Fruit fly (Drosophila melanogaster) whole organism, embryonic: ENCODE results near the gene lqfR.
A peak's percentile ranks its signal among the peaks of the same experiment; 100 is the strongest.

ENCODE experiments used
- B-H1 ChIP-seq: fragments of 200-800 bp; sonication (Bioruptor generic); IDR thresholded peaks from 3 replicates; pipeline ENCODE4 v1.3.6; 2022; ENCODE audit warnings: missing biosample characterization, missing genetic modification characterization
- BtbVII ChIP-seq: fragments of 200-800 bp; sonication (Bioruptor generic); optimal IDR thresholded peaks from 3 replicates; lab custom pipeline; 2017; ENCODE audit warnings: missing biosample characterization, mild to moderate bottlenecking, missing genetic modification characterization
- CG10267 ChIP-seq: fragments of 200-800 bp; sonication (Bioruptor generic); optimal IDR thresholded peaks from 2 replicates; lab custom pipeline; 2018; ENCODE audit warnings: missing biosample characterization, mild to moderate bottlenecking, missing genetic modification characterization, moderate library complexity
- CG10654 ChIP-seq: fragments of 200-800 bp; sonication (Bioruptor generic); optimal IDR thresholded peaks from 2 replicates; lab custom pipeline; 2016; ENCODE audit warnings: missing biosample characterization, missing genetic modification characterization
- CG11504 ChIP-seq: fragments of 200-800 bp; sonication (Bioruptor generic); optimal IDR thresholded peaks from 3 replicates; lab custom pipeline; 2019; ENCODE audit warnings: missing biosample characterization, mild to moderate bottlenecking, missing genetic modification characterization, moderate library complexity
- CG12104 ChIP-seq: fragments of 200-800 bp; sonication (Bioruptor generic); optimal IDR thresholded peaks from 3 replicates; lab custom pipeline; 2016; ENCODE audit warnings: missing biosample characterization, missing genetic modification characterization
- CG13624 ChIP-seq: fragments of 200-800 bp; sonication (Bioruptor generic); optimal IDR thresholded peaks from 2 replicates; lab custom pipeline; 2016; ENCODE audit warnings: missing biosample characterization, missing genetic modification characterization
- CG13775 ChIP-seq: fragments of 200-800 bp; sonication (Bioruptor generic); optimal IDR thresholded peaks from 3 replicates; lab custom pipeline; 2017; ENCODE audit warnings: missing biosample characterization, mild to moderate bottlenecking, missing genetic modification characterization
- CG15601 ChIP-seq: fragments of 200-800 bp; sonication (Bioruptor generic); optimal IDR thresholded peaks from 3 replicates; lab custom pipeline; 2019; ENCODE audit warnings: missing biosample characterization, mild to moderate bottlenecking, missing genetic modification characterization, moderate library complexity
- CG1602 ChIP-seq: fragments of 200-800 bp; sonication (Bioruptor generic); optimal IDR thresholded peaks from 3 replicates; lab custom pipeline; 2016; ENCODE audit warnings: missing biosample characterization, missing genetic modification characterization
- CG1832 ChIP-seq: fragments of 200-800 bp; sonication (Bioruptor generic); optimal IDR thresholded peaks from 2 replicates; lab custom pipeline; 2017; ENCODE audit warnings: missing biosample characterization, mild to moderate bottlenecking, missing genetic modification characterization, inconsistent platforms
- CG18476 ChIP-seq: fragments of 200-800 bp; sonication (Bioruptor generic); optimal IDR thresholded peaks from 2 replicates; lab custom pipeline; 2016; ENCODE audit warnings: missing biosample characterization, mild to moderate bottlenecking, missing genetic modification characterization
- CG2116 ChIP-seq: fragments of 200-800 bp; sonication (Bioruptor generic); optimal IDR thresholded peaks from 3 replicates; lab custom pipeline; 2018; ENCODE audit warnings: missing biosample characterization, mild to moderate bottlenecking, missing genetic modification characterization
- CG2889 ChIP-seq: fragments of 200-800 bp; sonication (Bioruptor generic); IDR thresholded peaks from 3 replicates; pipeline ENCODE4 v1.3.6; 2022; ENCODE audit warnings: missing biosample characterization, missing genetic modification characterization
- CG6683 ChIP-seq: fragments of 200-800 bp; sonication (Bioruptor generic); optimal IDR thresholded peaks from 2 replicates; lab custom pipeline; 2017; ENCODE audit warnings: missing biosample characterization, mild to moderate bottlenecking, missing genetic modification characterization, missing genetic modification reagents
- CG7556 ChIP-seq: fragments of 200-800 bp; sonication (Bioruptor generic); optimal IDR thresholded peaks from 2 replicates; lab custom pipeline; 2017; ENCODE audit warnings: missing biosample characterization, mild to moderate bottlenecking, missing genetic modification characterization
- CG8089 ChIP-seq: fragments of 200-800 bp; sonication (Bioruptor generic); optimal IDR thresholded peaks from 3 replicates; lab custom pipeline; 2016; ENCODE audit warnings: missing biosample characterization, missing genetic modification characterization
- CG9817 ChIP-seq: fragments of 200-800 bp; sonication (Bioruptor generic); optimal IDR thresholded peaks from 2 replicates; lab custom pipeline; 2018; ENCODE audit warnings: missing biosample characterization, mild to moderate bottlenecking, missing genetic modification characterization, moderate library complexity
- Dad ChIP-seq: fragments of 200-800 bp; sonication (Bioruptor generic); optimal IDR thresholded peaks from 3 replicates; lab custom pipeline; 2016; ENCODE audit warnings: missing biosample characterization, missing genetic modification characterization
- E2f1 ChIP-seq: fragments of 200-800 bp; sonication (Bioruptor generic); IDR thresholded peaks from 2 replicates; pipeline ENCODE4 v1.3.6; 2022; ENCODE audit warnings: missing biosample characterization, missing genetic modification characterization
- E2f2 ChIP-seq: fragments of 200-800 bp; sonication (Bioruptor generic); IDR thresholded peaks from 2 replicates; pipeline ENCODE4 v1.3.6; 2022; ENCODE audit warnings: missing biosample characterization, missing genetic modification characterization
- ERR ChIP-seq: fragments of 200-800 bp; sonication (Bioruptor generic); optimal IDR thresholded peaks from 2 replicates; lab custom pipeline; 2016; ENCODE audit warnings: missing biosample characterization, missing genetic modification characterization
- Fer1 ChIP-seq: fragments of 200-800 bp; sonication (Bioruptor generic); optimal IDR thresholded peaks from 2 replicates; lab custom pipeline; 2017; ENCODE audit warnings: missing biosample characterization, mild to moderate bottlenecking, missing genetic modification characterization
- Gsc ChIP-seq: fragments of 200-800 bp; sonication (Bioruptor generic); IDR thresholded peaks from 2 replicates; pipeline ENCODE4 v1.3.6; 2022; ENCODE audit warnings: missing biosample characterization, missing genetic modification characterization
- HmgZ ChIP-seq: fragments of 200-800 bp; sonication (Bioruptor generic); optimal IDR thresholded peaks from 2 replicates; lab custom pipeline; 2018; ENCODE audit warnings: missing biosample characterization, mild to moderate bottlenecking, missing genetic modification characterization
- Hmx ChIP-seq: fragments of 200-800 bp; sonication (Bioruptor generic); optimal IDR thresholded peaks from 2 replicates; lab custom pipeline; 2016; ENCODE audit warnings: missing biosample characterization, missing genetic modification characterization
- Nf-YB ChIP-seq: fragments of 200-800 bp; sonication (Bioruptor generic); optimal IDR thresholded peaks from 3 replicates; lab custom pipeline; 2019; ENCODE audit warnings: missing biosample characterization, mild to moderate bottlenecking, missing genetic modification characterization, moderate library complexity
- NfI ChIP-seq: fragments of 200-800 bp; sonication (Bioruptor generic); optimal IDR thresholded peaks from 3 replicates; lab custom pipeline; 2018; ENCODE audit warnings: missing biosample characterization, mild to moderate bottlenecking, missing genetic modification characterization, moderate library complexity
- Ravus ChIP-seq: fragments of 200-800 bp; sonication (Bioruptor generic); IDR thresholded peaks from 2 replicates; pipeline ENCODE4 v1.3.6; 2022; ENCODE audit warnings: missing biosample characterization, missing genetic modification characterization
- Scr ChIP-seq: fragments of 200-800 bp; sonication (Bioruptor generic); IDR thresholded peaks from 2 replicates; pipeline ENCODE4 v1.3.6; 2022; ENCODE audit warnings: missing biosample characterization, missing genetic modification characterization; ENCODE audit not compliant: partially characterized antibody
- Side ChIP-seq: fragments of 200-800 bp; sonication (Bioruptor generic); optimal IDR thresholded peaks from 2 replicates; lab custom pipeline; 2016; ENCODE audit warnings: missing biosample characterization, missing genetic modification characterization
- Sox100B ChIP-seq: fragments of 200-800 bp; sonication (Bioruptor generic); optimal IDR thresholded peaks from 3 replicates; lab custom pipeline; 2018; ENCODE audit warnings: missing biosample characterization, mild to moderate bottlenecking, missing genetic modification characterization
- Sry-δ ChIP-seq: fragments of 200-800 bp; sonication (Bioruptor generic); optimal IDR thresholded peaks from 2 replicates; lab custom pipeline; 2016; ENCODE audit warnings: missing biosample characterization, missing genetic modification characterization
- abd-A ChIP-seq: fragments of 200-800 bp; sonication (Bioruptor generic); optimal IDR thresholded peaks from 3 replicates; lab custom pipeline; 2019; ENCODE audit warnings: missing biosample characterization, mild to moderate bottlenecking, missing genetic modification characterization, moderate library complexity
- ara ChIP-seq: fragments of 200-800 bp; sonication (Bioruptor generic); IDR thresholded peaks from 2 replicates; pipeline ENCODE4 v1.3.6; 2022; ENCODE audit warnings: missing biosample characterization, missing genetic modification characterization
- cad ChIP-seq: fragments of >200 bp; optimal IDR thresholded peaks from 2 replicates; lab custom pipeline; 2017; ENCODE audit warnings: missing biosample characterization, missing genetic modification characterization
- ci ChIP-seq: fragments of 200-800 bp; sonication (Bioruptor generic); IDR thresholded peaks from 3 replicates; pipeline ENCODE4 v1.3.6; 2022; ENCODE audit warnings: missing biosample characterization, missing genetic modification characterization
- gcm2 ChIP-seq: fragments of 200-800 bp; sonication (Bioruptor generic); optimal IDR thresholded peaks from 2 replicates; lab custom pipeline; 2016; ENCODE audit warnings: missing biosample characterization, missing genetic modification characterization
- h ChIP-seq: fragments of >200 bp; optimal IDR thresholded peaks from 2 replicates; lab custom pipeline; 2017
- hbn ChIP-seq: fragments of 200-800 bp; sonication (Bioruptor generic); IDR thresholded peaks from 2 replicates; pipeline ENCODE4 v1.3.6; 2022; ENCODE audit warnings: missing biosample characterization, missing genetic modification characterization; ENCODE audit not compliant: partially characterized antibody
- jigr1 ChIP-seq: fragments of 200-800 bp; sonication (Bioruptor generic); IDR thresholded peaks from 3 replicates; pipeline ENCODE4 v1.3.6; 2022; ENCODE audit warnings: missing biosample characterization, missing genetic modification characterization
- lab ChIP-seq: fragments of 200-800 bp; sonication (Bioruptor generic); optimal IDR thresholded peaks from 3 replicates; lab custom pipeline; 2017; ENCODE audit warnings: missing biosample characterization, missing genetic modification characterization, mild to moderate bottlenecking, moderate library complexity, missing genetic modification reagents
- lilli ChIP-seq: fragments of 200-800 bp; sonication (Bioruptor generic); optimal IDR thresholded peaks from 3 replicates; lab custom pipeline; 2016; ENCODE audit warnings: missing biosample characterization, missing genetic modification characterization
- mirr ChIP-seq: fragments of 200-800 bp; sonication (Bioruptor generic); optimal IDR thresholded peaks from 3 replicates; lab custom pipeline; 2018; ENCODE audit warnings: missing biosample characterization, mild to moderate bottlenecking, missing genetic modification characterization
- nmo ChIP-seq: fragments of 200-800 bp; sonication (Bioruptor generic); optimal IDR thresholded peaks from 2 replicates; lab custom pipeline; 2018; ENCODE audit warnings: missing biosample characterization, mild to moderate bottlenecking, missing genetic modification characterization, moderate library complexity
- p53 ChIP-seq: fragments of 200-800 bp; sonication (Bioruptor generic); optimal IDR thresholded peaks from 2 replicates; lab custom pipeline; 2016; ENCODE audit warnings: missing biosample characterization, missing genetic modification characterization
- sqz ChIP-seq: fragments of 200-800 bp; sonication (Bioruptor generic); optimal IDR thresholded peaks from 3 replicates; lab custom pipeline; 2018; ENCODE audit warnings: missing biosample characterization, mild to moderate bottlenecking, missing genetic modification characterization
- stwl ChIP-seq: fragments of 200-800 bp; sonication (Bioruptor generic); optimal IDR thresholded peaks from 3 replicates; lab custom pipeline; 2018; ENCODE audit warnings: missing biosample characterization, mild to moderate bottlenecking, missing genetic modification characterization, moderate library complexity
- unpg ChIP-seq: fragments of 200-800 bp; sonication (Bioruptor generic); optimal IDR thresholded peaks from 3 replicates; lab custom pipeline; 2018; ENCODE audit warnings: missing biosample characterization, mild to moderate bottlenecking, missing genetic modification characterization, moderate library complexity
- vnd ChIP-seq: fragments of 200-800 bp; sonication (Bioruptor generic); IDR thresholded peaks from 3 replicates; pipeline ENCODE4 v1.3.6; 2022; ENCODE audit warnings: missing biosample characterization, missing genetic modification characterization; ENCODE audit not compliant: partially characterized antibody
- wek ChIP-seq: fragments of 200-800 bp; sonication (Bioruptor generic); optimal IDR thresholded peaks from 3 replicates; lab custom pipeline; 2018; ENCODE audit warnings: missing biosample characterization, mild to moderate bottlenecking, missing genetic modification characterization, moderate library complexity
- yki ChIP-seq: fragments of >200 bp; optimal IDR thresholded peaks from 3 replicates; lab custom pipeline; 2018

lqfR gene

DNA sequence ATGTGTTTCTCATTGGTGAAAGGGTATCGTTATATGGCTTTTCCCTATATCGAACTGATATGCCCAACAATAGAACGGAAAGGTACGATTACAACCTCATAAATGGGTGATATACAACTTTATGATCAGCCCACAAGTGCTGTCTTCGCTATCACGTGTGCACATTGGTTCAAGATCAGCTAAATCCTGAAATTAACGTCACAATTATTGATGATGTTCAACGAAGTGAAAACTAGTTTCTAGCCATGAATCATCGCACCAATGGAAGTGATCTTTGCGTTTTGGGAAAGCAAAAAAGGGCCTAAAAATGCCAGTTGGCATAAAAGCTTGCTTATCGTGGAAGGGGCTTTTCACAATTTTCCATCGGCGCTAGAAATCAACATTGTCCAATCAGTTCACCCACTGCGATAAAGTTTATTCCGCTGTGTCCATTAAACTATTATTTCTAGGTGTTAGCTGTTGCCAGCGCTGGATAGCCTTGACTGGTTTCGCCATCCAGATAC is 53.6 kb downstream of the lqfR start, which contains the start of gene CG7054 (continued):
- TF ChIP-seq ci (peak; percentile 42; the same call in 1 of the 3 replicates), Nf-YB (GFP tag; lab: Kevin White, UChicago) (peak; percentile 29), stwl (tag; lab: Kevin White, UChicago) (no peak), CG15601 (tag; lab: Kevin White, UChicago) (peak; percentile 7), BtbVII (GFP tag; lab: Kevin White, UChicago) (peak; percentile 47), wek (GFP tag; lab: Kevin White, UChicago) (peak; percentile 9), CG1602 (GFP tag; lab: Kevin White, UChicago) (no peak), CG6683 (GFP tag; lab: Kevin White, UChicago) (no peak), B-H1 (GFP tag; lab: Robert Waterston, UW) (no peak), Side (no peak), CG12104 (GFP tag; lab: Kevin White, UChicago) (no peak), CG8089 (no peak), abd-A (tag; lab: Kevin White, UChicago) (no peak), NfI (GFP tag; lab: Kevin White, UChicago) (peak; percentile 48), unpg (GFP tag; lab: Kevin White, UChicago) (peak; percentile 22), CG10267 (no peak), cad (no peak), ara (GFP tag; lab: Robert Waterston, UW) (no peak), ERR (GFP tag; lab: Kevin White, UChicago) (no peak), CG13775 (GFP tag; lab: Kevin White, UChicago) (peak; percentile 9), Scr (GFP tag; lab: Robert Waterston, UW) (0 out of 2 replicates have a peak, but pooled peaks have one; percentile 10), Sry-δ (GFP tag; lab: Kevin White, UChicago) (no peak), CG11504 (no peak), Sox100B (GFP tag; lab: Kevin White, UChicago) (no peak), E2f1 (GFP tag; lab: Robert Waterston, UW) (no peak), CG13624 (no peak), hbn (GFP tag; lab: Robert Waterston, UW) (no peak), CG9817 (no peak), nmo (peak; percentile 24), CG10654 (GFP tag; lab: Kevin White, UChicago) (no peak), CG2116 (GFP tag; lab: Kevin White, UChicago) (no peak), Gsc (GFP tag; lab: Robert Waterston, UW) (no peak), HmgZ (tag; lab: Kevin White, UChicago) (peak; percentile 56), CG2889 (GFP tag; lab: Robert Waterston, UW) (no peak), CG7556 (GFP tag; lab: Kevin White, UChicago) (peak; percentile 29), E2f2 (GFP tag; lab: Robert Waterston, UW) (peak; percentile 29; the same call in 1 of the 2 replicates), jigr1 (GFP tag; lab: Robert Waterston, UW) (no peak), mirr (GFP tag; lab: Kevin White, UChicago) (peak; percentile 76), lab (GFP tag; lab: Kevin White, UChicago) (peak; percentile 50), h (lab: Kevin White, UChicago) (no peak), Fer1 (peak; percentile 21), p53 (GFP tag; lab: Kevin White, UChicago) (no peak), gcm2 (no peak), Hmx (GFP tag; lab: Kevin White, UChicago) (no peak), Dad (no peak), lilli (peak; percentile 39), CG1832 (no peak), yki (lab: Kevin White, UChicago) (no peak), Ravus (GFP tag; lab: Robert Waterston, UW) (no peak), vnd (no peak), sqz (no peak), CG18476 (peak; percentile 70)
